Worm (Caenorhabditis elegans) whole organism, late embryonic: ENCODE results near the gene ztf-1.

Source experiments
- fkh-10 ChIP-seq: fragments of 150-350 bp; optimal IDR thresholded peaks from 2 replicates; lab custom pipeline; 2014; ENCODE audit warnings: missing biosample characterization, missing genetic modification reagents, missing genetic modification characterization
- pqm-1 ChIP-seq: sonication (generic microtip); optimal IDR thresholded peaks from 2 replicates; lab custom pipeline; 2016; ENCODE audit warnings: missing genetic modification characterization, missing compliant biosample characterization

ce11 chrIII:8748620-8749019, 43.5 kb downstream of the ztf-1 start:
- TF ChIP-seq fkh-10 (no peak), pqm-1 (no peak)
